Fruit fly (Drosophila melanogaster): Measurements from ENCODE around the gene CG9119.

The CG9119 gene

dm6 chr3L:1195868-1196552 lies 8.6 kb downstream of the CG9119 start, which contains the start of gene Aplip1 (continued):
- peak; percentile 12 for TF ChIP-seq CG12071 (GFP tag; optimal IDR thresholded peaks at IDR 0.05)
- TF ChIP-seq CG17328 (GFP tag; IDR thresholded peaks at IDR 0.05) = no peak
- no peak for TF ChIP-seq CG3065 (GFP tag; optimal IDR thresholded peaks at IDR 0.05)
- peak; percentile 75 for TF ChIP-seq Ets65A (GFP tag)
- no peak for TF ChIP-seq Jarid2 (GFP tag; optimal IDR thresholded peaks at IDR 0.05)
- TF ChIP-seq CG4404 (GFP tag; IDR thresholded peaks at IDR 0.05) = no peak
- peak; percentile 9 for TF ChIP-seq Fer1 (GFP tag; optimal IDR thresholded peaks at IDR 0.05)
- TF ChIP-seq CG11456 (GFP tag; IDR thresholded peaks at IDR 0.05) = 0 out of 3 replicates have a peak, but pooled peaks have one; percentile 61
- no peak for TF ChIP-seq zen (tag; optimal IDR thresholded peaks at IDR 0.05)
- peak; percentile 55 for TF ChIP-seq CG32532 (GFP tag; IDR thresholded peaks at IDR 0.05)
- no peak for TF ChIP-seq CG17568 (GFP tag; optimal IDR thresholded peaks at IDR 0.05)
- no peak for TF ChIP-seq CG7745 (tag; optimal IDR thresholded peaks at IDR 0.05)
- no peak for TF ChIP-seq vfl (GFP tag; optimal IDR thresholded peaks at IDR 0.05)
- TF ChIP-seq NFAT (GFP tag; IDR thresholded peaks at IDR 0.05) = 0 out of 2 replicates have a peak, but pooled peaks have one; percentile 33
- TF ChIP-seq CG9797 (GFP tag; optimal IDR thresholded peaks at IDR 0.05) = no peak
- no peak for TF ChIP-seq esg (GFP tag; conservative IDR thresholded peaks at IDR 0.05)
- TF ChIP-seq bsh (GFP tag; optimal IDR thresholded peaks at IDR 0.05) = no peak
- TF ChIP-seq crol (GFP tag; IDR thresholded peaks at IDR 0.05) = peak; percentile 30; the same call in 1 of the 2 replicates
- TF ChIP-seq Sox100B (GFP tag; optimal IDR thresholded peaks at IDR 0.05) = no peak
- peak; percentile 39 for TF ChIP-seq CG2678 (tag; optimal IDR thresholded peaks at IDR 0.05)
- TF ChIP-seq ken (GFP tag; IDR thresholded peaks at IDR 0.05) = no peak
- TF ChIP-seq CG5245 (GFP tag; optimal IDR thresholded peaks at IDR 0.05) = no peak
- TF ChIP-seq CG11695 (GFP tag; IDR thresholded peaks at IDR 0.05) = 0 out of 3 replicates have a peak, but pooled peaks have one; percentile 15
- peak in 1 of 2 experiments; percentile 22 for TF ChIP-seq Pdp1 (GFP tag; optimal IDR thresholded peaks at IDR 0.05)
- TF ChIP-seq tup (GFP tag; optimal IDR thresholded peaks at IDR 0.05) = no peak
- TF ChIP-seq zfh2 (GFP tag; optimal IDR thresholded peaks at IDR 0.05) = no peak
- TF ChIP-seq Med (GFP tag) = peak; percentile 82
- peak; percentile 46 for TF ChIP-seq CG2120 (GFP tag; optimal IDR thresholded peaks at IDR 0.05)
- TF ChIP-seq D19B (GFP tag; optimal IDR thresholded peaks at IDR 0.05) = no peak
- peak; percentile 3 for TF ChIP-seq Hmr (GFP tag; optimal IDR thresholded peaks at IDR 0.05)
- TF ChIP-seq CG17385 (GFP tag; optimal IDR thresholded peaks at IDR 0.05) = no peak
- TF ChIP-seq CG16863 (GFP tag; optimal IDR thresholded peaks at IDR 0.05) = no peak
- TF ChIP-seq onecut (GFP tag; IDR thresholded peaks at IDR 0.05) = peak; percentile 98
- TF ChIP-seq CG3838 (GFP tag; optimal IDR thresholded peaks at IDR 0.05) = no peak
- peak; percentile 39 for TF ChIP-seq bab2 (GFP tag; optimal IDR thresholded peaks at IDR 0.05)
- peak; percentile 22 for TF ChIP-seq Fer3 (tag; optimal IDR thresholded peaks at IDR 0.05)
- TF ChIP-seq E2f1 (GFP tag; IDR thresholded peaks at IDR 0.05) = peak; percentile 21; the same call in 1 of the 2 replicates
- TF ChIP-seq CG11247 (GFP tag; IDR thresholded peaks at IDR 0.05) = no peak
- TF ChIP-seq danr (GFP tag; IDR thresholded peaks at IDR 0.05) = no peak
- TF ChIP-seq CG12942 (GFP tag; optimal IDR thresholded peaks at IDR 0.05) = no peak
- no peak for TF ChIP-seq wek (GFP tag; optimal IDR thresholded peaks at IDR 0.05)
- no peak for TF ChIP-seq Nf-YB (GFP tag; optimal IDR thresholded peaks at IDR 0.05)
- TF ChIP-seq CG3281 (GFP tag; optimal IDR thresholded peaks at IDR 0.05) = no peak
- TF ChIP-seq cato (GFP tag; optimal IDR thresholded peaks at IDR 0.05; ENCODE audit: borderline replicate concordance) = no peak
- peak; percentile 96 for TF ChIP-seq ewg (GFP tag; optimal IDR thresholded peaks at IDR 0.05)
- TF ChIP-seq sob (GFP tag; IDR thresholded peaks at IDR 0.05) = peak; percentile 63
- TF ChIP-seq lbe (GFP tag; optimal IDR thresholded peaks at IDR 0.05) = no peak
- TF ChIP-seq hb (GFP tag; IDR thresholded peaks at IDR 0.05; ENCODE audit: partially characterized antibody) = no peak
- no peak for TF ChIP-seq en (GFP tag; optimal IDR thresholded peaks at IDR 0.05)
- TF ChIP-seq B-H1 (GFP tag; IDR thresholded peaks at IDR 0.05) = no peak
